Fruit fly (Drosophila melanogaster) whole organism, pupa: Measurements from ENCODE around the gene RpL28.
A peak's percentile ranks its signal among the peaks of the same experiment; 100 is the strongest.

Source experiments
- CG12605 ChIP-seq: fragments of 200-800 bp; sonication (Bioruptor generic); IDR thresholded peaks from 2 replicates; pipeline ENCODE4 v1.3.6; 2022; ENCODE audit warnings: missing biosample characterization, missing genetic modification characterization
- CG14655 ChIP-seq: fragments of 200-800 bp; sonication (Bioruptor generic); optimal IDR thresholded peaks from 3 replicates; lab custom pipeline; 2017; ENCODE audit warnings: mild to moderate bottlenecking, missing biosample characterization, missing genetic modification reagents, missing genetic modification characterization
- D1 ChIP-seq: fragments of 200-800 bp; sonication (Bioruptor generic); optimal IDR thresholded peaks from 2 replicates; lab custom pipeline; 2018; ENCODE audit warnings: missing biosample characterization, mild to moderate bottlenecking, missing genetic modification characterization, moderate library complexity

DNA sequence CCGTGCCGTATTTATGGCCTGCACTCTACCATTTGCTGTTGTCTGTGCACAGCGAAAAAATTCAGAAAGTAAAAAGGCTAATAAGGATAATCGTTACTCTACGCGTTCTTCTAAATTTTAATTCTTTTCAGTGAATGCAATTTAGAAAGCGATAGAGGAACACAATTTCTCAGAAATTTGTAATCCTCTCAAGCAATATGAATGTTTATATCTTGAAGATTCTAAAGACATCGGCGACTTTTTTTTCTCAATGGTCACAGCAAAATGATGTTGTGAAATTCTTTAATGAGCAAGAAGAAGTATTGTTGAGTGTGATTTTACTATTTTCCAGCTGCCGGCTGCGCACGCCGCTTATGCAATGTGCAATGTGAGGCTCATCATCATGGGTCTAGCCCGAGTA, 30.1 kb upstream of the RpL28 start:
- TF ChIP-seq CG14655 (GFP tag; lab: Kevin White, UChicago), result peak; percentile 27
- TF ChIP-seq CG12605 (GFP tag; lab: Robert Waterston, UW), result no peak
- TF ChIP-seq D1 (tag; lab: Kevin White, UChicago), result no peak
